Fruit fly (Drosophila melanogaster): Measurements from ENCODE around the gene CG14402.

DNA sequence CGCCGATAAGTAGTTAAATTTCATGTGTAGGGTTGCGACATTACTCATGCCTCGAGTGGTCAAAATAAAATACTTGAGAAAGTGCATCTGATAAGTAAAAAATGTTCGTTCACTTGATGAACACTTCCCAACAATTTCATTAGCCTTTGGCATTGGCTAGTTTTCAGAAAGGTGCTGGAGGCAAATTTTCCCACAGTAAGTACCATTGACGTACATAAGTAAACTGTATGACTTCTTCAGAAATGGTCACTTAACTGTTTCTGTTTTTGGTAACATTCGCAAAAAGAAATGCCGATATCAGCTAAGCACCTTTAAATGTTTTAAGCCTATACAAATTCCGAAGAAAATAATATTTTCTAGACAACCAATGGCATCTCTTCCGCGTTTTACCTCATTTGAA is 34.0 kb downstream of the CG14402 start:
- TF ChIP-seq insv (optimal IDR thresholded peaks at IDR 0.05) (no peak), psq (optimal IDR thresholded peaks at IDR 0.05) (no peak), h (optimal IDR thresholded peaks at IDR 0.05) (no peak)
